Worm (Caenorhabditis elegans): ENCODE results near the gene C29E4.12.

The C29E4.12 gene

DNA sequence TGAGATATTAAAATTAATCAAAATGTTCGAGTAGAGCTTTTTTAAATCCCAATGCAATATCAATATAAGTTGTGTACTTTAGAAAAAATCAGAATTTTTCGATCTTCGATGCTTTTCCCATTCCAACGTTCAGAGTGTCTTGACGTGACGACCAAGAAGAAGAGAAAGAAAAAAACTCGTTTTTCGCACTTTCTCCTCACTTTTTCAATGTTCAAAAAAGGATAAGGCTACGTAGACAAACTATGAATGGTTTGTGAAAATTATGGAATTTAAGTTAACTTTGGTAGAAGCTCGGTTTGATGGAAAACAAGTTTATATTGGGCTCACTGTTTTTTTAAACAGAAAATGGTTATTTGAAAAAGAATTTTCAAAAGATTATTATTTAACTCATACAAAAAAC lies 6.7 kb downstream of the C29E4.12 start:
- TF ChIP-seq nhr-120 (GFP tag; IDR thresholded peaks at IDR 0.05) (no peak), ceh-58 (GFP tag; IDR thresholded peaks at IDR 0.05) (no peak), F52B5.7 (tag; optimal IDR thresholded peaks at IDR 0.05) (no peak), fkh-3 (tag; optimal IDR thresholded peaks at IDR 0.05) (no peak), die-1 (tag; optimal IDR thresholded peaks at IDR 0.05) (no peak), F39B2.1 (GFP tag; IDR thresholded peaks at IDR 0.05) (no peak), dpff-1 (tag; optimal IDR thresholded peaks at IDR 0.05) (no peak), dox-1 (GFP tag; IDR thresholded peaks at IDR 0.05) (no peak), atf-7 (tag; optimal IDR thresholded peaks at IDR 0.05) (no peak)

- TF ChIP-seq hlh-26 (GFP tag; conservative IDR thresholded peaks at IDR 0.05), result no peak
- TF ChIP-seq K12H6.12 (tag; optimal IDR thresholded peaks at IDR 0.05), result no peak
- TF ChIP-seq aptf-2 (GFP tag; conservative IDR thresholded peaks at IDR 0.05), result no peak
- no peak for TF ChIP-seq ceh-58 (GFP tag; IDR thresholded peaks at IDR 0.05)
- TF ChIP-seq F10E7.11 (tag; optimal IDR thresholded peaks at IDR 0.05), result no peak
- no peak for TF ChIP-seq ets-4 (GFP tag; optimal IDR thresholded peaks at IDR 0.05)
- TF ChIP-seq ceh-27 (GFP tag; optimal IDR thresholded peaks at IDR 0.05), result no peak
- TF ChIP-seq rpc-1 (optimal IDR thresholded peaks at IDR 0.05), result no peak
- no peak for TF ChIP-seq rpc-1 (tag; optimal IDR thresholded peaks at IDR 0.05)
- no peak for TF ChIP-seq zfh-2 (GFP tag; conservative IDR thresholded peaks at IDR 0.05)
- no peak for TF ChIP-seq Y56A3A.18 (GFP tag; IDR thresholded peaks at IDR 0.05)
- TF ChIP-seq nhr-120 (GFP tag; IDR thresholded peaks at IDR 0.05), result no peak
- no peak for TF ChIP-seq snpc-4 (GFP tag; optimal IDR thresholded peaks at IDR 0.05)
- TF ChIP-seq snpc-4 (tag; optimal IDR thresholded peaks at IDR 0.05), result no peak
- no peak for TF ChIP-seq egl-44 (GFP tag; IDR thresholded peaks at IDR 0.05)
These were observed 7.9 kb downstream of the C29E4.12 start, which contains the start of gene col-90 for ce11 chrIII:7948802-7949201. Gene col-90 (plus strand): TSS chrIII:7948838.

ce11 chrIII:7950447-7950846 lies 9.5 kb downstream of the C29E4.12 start:
- TF ChIP-seq atf-7 (tag; optimal IDR thresholded peaks at IDR 0.05) (no peak), dpff-1 (tag; optimal IDR thresholded peaks at IDR 0.05) (no peak), hmg-1.2 (GFP tag; IDR thresholded peaks at IDR 0.05) (no peak), sdz-38 (tag; optimal IDR thresholded peaks at IDR 0.05) (no peak), Y67H2A.10 (GFP tag; conservative IDR thresholded peaks at IDR 0.05) (no peak), pha-4 (tag; optimal IDR thresholded peaks at IDR 0.05) (no peak), ets-4 (GFP tag; optimal IDR thresholded peaks at IDR 0.05) (no peak)

DNA sequence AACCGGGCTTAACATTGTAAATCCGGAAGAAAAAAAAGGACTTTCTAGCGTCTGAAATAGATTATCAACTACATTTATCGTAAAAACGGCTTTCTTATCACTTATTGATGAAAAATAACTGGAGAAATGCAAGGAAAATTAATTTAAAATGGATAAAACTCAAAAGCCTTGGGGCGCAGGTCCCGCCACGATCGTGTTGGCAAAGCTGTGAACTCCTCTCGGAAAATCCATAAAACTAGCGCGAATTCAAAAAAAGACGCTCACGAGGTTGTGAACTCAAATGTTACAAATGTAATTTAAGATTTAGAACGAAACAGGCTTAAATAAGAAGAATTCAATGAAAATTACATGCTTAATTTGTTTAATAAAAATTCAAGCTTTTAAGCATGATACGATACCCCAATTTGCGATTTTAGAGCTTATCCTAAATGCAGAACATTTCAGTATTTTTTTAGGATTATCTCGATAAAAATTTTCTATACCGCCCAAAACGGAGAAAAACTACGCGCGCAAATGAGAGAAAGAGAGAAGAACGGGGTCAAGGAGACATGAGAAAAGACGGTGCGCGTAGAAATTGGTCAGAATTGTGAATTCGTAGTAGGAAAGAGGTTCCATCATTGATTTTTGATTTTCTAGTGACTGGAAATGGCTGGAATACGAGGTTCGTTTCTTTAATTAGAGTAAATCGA lies 11.3 kb downstream of the C29E4.12 start, which contains the start of gene C29E4.15:
C29E4.15 (plus strand) TSS at position 547 of the 689 bp plus-strand sequence.
- TF ChIP-seq madf-6 (GFP tag; IDR thresholded peaks at IDR 0.05) (peak; percentile 41; the same call in 1 of the 2 replicates), nhr-120 (GFP tag; IDR thresholded peaks at IDR 0.05) (no peak), snpc-3.4 (tag; optimal IDR thresholded peaks at IDR 0.05) (peak; percentile 38), bed-2 (GFP tag; IDR thresholded peaks at IDR 0.05) (no peak), efl-1 (GFP tag; optimal IDR thresholded peaks at IDR 0.05) (peak; percentile 44), B0336.3 (GFP tag; IDR thresholded peaks at IDR 0.05) (no peak), lin-35 (GFP tag; optimal IDR thresholded peaks at IDR 0.05) (peak in 1 of 3 experiments; percentile 88), dpff-1 (tag; optimal IDR thresholded peaks at IDR 0.05) (no peak), dpl-1 (GFP tag; optimal IDR thresholded peaks at IDR 0.05) (peak; percentile 65), lin-54 (GFP tag; optimal IDR thresholded peaks at IDR 0.05) (peak; percentile 66), F33H1.4 (GFP tag; IDR thresholded peaks at IDR 0.05) (peak; percentile 63), fkh-3 (tag; optimal IDR thresholded peaks at IDR 0.05) (no peak), dox-1 (GFP tag; IDR thresholded peaks at IDR 0.05) (0 out of 2 replicates have a peak, but pooled peaks have one; percentile 9)

Measured in whole organism, young adult.